Fruit fly (Drosophila melanogaster): ENCODE data around the gene CG31668.
A peak's percentile ranks its signal among the peaks of the same experiment; 100 is the strongest.

dm6 chr2L:2184659-2185058, 21.3 kb downstream of the CG31668 start:
- TF ChIP-seq Hr83 (GFP tag; optimal IDR thresholded peaks at IDR 0.05; ENCODE audit: poor library complexity, severe bottlenecking) (no peak), Rel (GFP tag; optimal IDR thresholded peaks at IDR 0.05) (no peak), Rel (tag; optimal IDR thresholded peaks at IDR 0.05) (no peak), br (GFP tag; optimal IDR thresholded peaks at IDR 0.05) (no peak), GATAd (GFP tag; optimal IDR thresholded peaks at IDR 0.05) (no peak), h (GFP tag; optimal IDR thresholded peaks at IDR 0.05) (peak; percentile 16), fru (GFP tag; optimal IDR thresholded peaks at IDR 0.05) (peak; percentile 2), dl (GFP tag; optimal IDR thresholded peaks at IDR 0.05; ENCODE audit: insufficient read depth in 1 of 2, partially characterized antibody in 2 of 2) (no peak)

Data from whole organism, wandering third instar larva.